Fruit fly (Drosophila melanogaster): ENCODE measurements around the gene CG6980.

DNA sequence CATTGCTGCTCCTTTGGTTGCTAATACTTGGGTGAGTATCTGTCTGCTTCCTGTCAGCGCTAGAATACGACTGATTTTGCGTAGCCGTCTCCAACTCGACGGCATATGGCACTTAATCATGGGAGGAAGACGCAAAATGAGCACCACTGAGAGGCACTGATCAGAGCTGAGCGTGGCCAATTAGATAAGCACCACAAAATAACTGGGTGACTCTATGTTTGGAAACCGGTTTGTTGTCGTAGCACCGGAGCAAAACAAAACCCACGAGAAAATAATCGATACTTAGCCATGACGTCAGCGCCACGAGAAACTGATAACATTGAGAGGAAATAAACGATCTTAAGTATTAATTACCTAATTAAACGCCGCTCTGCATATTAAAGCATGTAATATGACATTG, 7.9 kb upstream of the CG6980 start, which contains the start of gene Ude:
- TF ChIP-seq z (GFP tag; IDR thresholded peaks at IDR 0.05) (no peak), CG17829 (tag; optimal IDR thresholded peaks at IDR 0.05) (no peak), her (GFP tag; optimal IDR thresholded peaks at IDR 0.05) (no peak), NfI (GFP tag; optimal IDR thresholded peaks at IDR 0.05) (no peak), sr (GFP tag; IDR thresholded peaks at IDR 0.05) (no peak), CG10321 (GFP tag; IDR thresholded peaks at IDR 0.05) (no peak), psq (GFP tag; optimal IDR thresholded peaks at IDR 0.05) (no peak), Asciz (GFP tag; optimal IDR thresholded peaks at IDR 0.05) (no peak), CG10147 (GFP tag; optimal IDR thresholded peaks at IDR 0.05) (no peak), CTCF (GFP tag; optimal IDR thresholded peaks at IDR 0.05) (no peak)

All from whole organism, embryonic.